Worm (Caenorhabditis elegans) whole organism, midembryonic: ENCODE data around the gene F58A4.1.

Experiments used
- T22C8.4 ChIP-seq: fragments of 200-800 bp; sonication (Bioruptor generic); IDR thresholded peaks from 2 replicates; pipeline ENCODE4 v1.3.6; 2022; ENCODE audit warnings: missing genetic modification characterization, missing compliant biosample characterization
- flt-1 ChIP-seq: fragments of 200-800 bp; sonication (Bioruptor generic); IDR thresholded peaks from 2 replicates; pipeline ENCODE4 v1.3.6; 2022; ENCODE audit warnings: missing genetic modification characterization, missing compliant biosample characterization
- med-1 ChIP-seq: sonication (generic microtip); optimal IDR thresholded peaks from 2 replicates; lab custom pipeline; 2017; ENCODE audit warnings: missing genetic modification characterization, mild to moderate bottlenecking, missing compliant biosample characterization, antibody characterized with exemption, missing genetic modification reagents; ENCODE audit not compliant: insufficient read depth
- tab-1 ChIP-seq: fragments of 200-800 bp; sonication (Bioruptor generic); IDR thresholded peaks from 2 replicates; pipeline ENCODE4 v1.3.6; 2022; ENCODE audit warnings: missing genetic modification characterization, missing compliant biosample characterization

ce11 chrIII:9595563-9595962 lies 2.7 kb upstream of the F58A4.1 start, which contains the start of gene rom-2:
- TF ChIP-seq med-1 (GFP tag; lab: Kevin White, UChicago), result no peak
- TF ChIP-seq tab-1 (GFP tag; lab: Robert Waterston, UW), result no peak
- TF ChIP-seq flt-1 (GFP tag; lab: Robert Waterston, UW), result no peak
- no peak for TF ChIP-seq T22C8.4
